Fruit fly (Drosophila melanogaster): ENCODE results near the gene CG15021.

CG15021 gene

dm6 chr3L:4412974-4413373 lies 23.5 kb upstream of the CG15021 start (continued):
- no peak for TF ChIP-seq chif (GFP tag; optimal IDR thresholded peaks at IDR 0.05)
- no peak for TF ChIP-seq CG14860 (GFP tag; IDR thresholded peaks at IDR 0.05; ENCODE audit: partially characterized antibody)
- no peak for TF ChIP-seq CG18262 (tag; optimal IDR thresholded peaks at IDR 0.05)
- peak; percentile 57 for TF ChIP-seq wor (GFP tag; IDR thresholded peaks at IDR 0.05)
- peak; percentile 3 for TF ChIP-seq tin (GFP tag; optimal IDR thresholded peaks at IDR 0.05)
- no peak for TF ChIP-seq CG3726 (GFP tag; IDR thresholded peaks at IDR 0.05)
- TF ChIP-seq hbn (GFP tag; IDR thresholded peaks at IDR 0.05; ENCODE audit: partially characterized antibody) = no peak
- TF ChIP-seq crol (GFP tag; IDR thresholded peaks at IDR 0.05) = no peak
- TF ChIP-seq CG3838 (GFP tag; optimal IDR thresholded peaks at IDR 0.05) = no peak
- no peak for TF ChIP-seq CG4328 (GFP tag; optimal IDR thresholded peaks at IDR 0.05)
- TF ChIP-seq Hr3 (GFP tag; optimal IDR thresholded peaks at IDR 0.05) = no peak
- no peak for TF ChIP-seq CG15601 (tag; optimal IDR thresholded peaks at IDR 0.05)
- peak; percentile 24 for TF ChIP-seq jing (GFP tag; optimal IDR thresholded peaks at IDR 0.05)
- TF ChIP-seq nmo (GFP tag; optimal IDR thresholded peaks at IDR 0.05) = no peak
- no peak for TF ChIP-seq CG12744 (GFP tag; optimal IDR thresholded peaks at IDR 0.05)
- no peak for TF ChIP-seq salm (tag; optimal IDR thresholded peaks at IDR 0.05)
- TF ChIP-seq Camta (GFP tag; optimal IDR thresholded peaks at IDR 0.05) = peak; percentile 23
- TF ChIP-seq Dip2 (GFP tag; IDR thresholded peaks at IDR 0.05) = no peak
- no peak for TF ChIP-seq CG18011 (GFP tag; optimal IDR thresholded peaks at IDR 0.05)
- no peak for TF ChIP-seq CG1602 (GFP tag; optimal IDR thresholded peaks at IDR 0.05)
- TF ChIP-seq HLH54F (GFP tag; optimal IDR thresholded peaks at IDR 0.05) = peak; percentile 23
- no peak for TF ChIP-seq Poxn (GFP tag; IDR thresholded peaks at IDR 0.05)
- no peak for TF ChIP-seq aop (GFP tag; IDR thresholded peaks at IDR 0.05)
- no peak for TF ChIP-seq CrebB (tag; optimal IDR thresholded peaks at IDR 0.05)
- no peak for TF ChIP-seq ara (GFP tag; IDR thresholded peaks at IDR 0.05)
- no peak for TF ChIP-seq CG31365 (tag; optimal IDR thresholded peaks at IDR 0.05)
- no peak for TF ChIP-seq oc (tag; optimal IDR thresholded peaks at IDR 0.05)
- TF ChIP-seq Elba2 (GFP tag; optimal IDR thresholded peaks at IDR 0.05) = no peak
- peak; percentile 22 for TF ChIP-seq Antp (GFP tag; optimal IDR thresholded peaks at IDR 0.05)
- TF ChIP-seq al (GFP tag; IDR thresholded peaks at IDR 0.05) = peak; percentile 77
- TF ChIP-seq CG4820 (GFP tag; optimal IDR thresholded peaks at IDR 0.05) = no peak
- TF ChIP-seq CG30403 (GFP tag; optimal IDR thresholded peaks at IDR 0.05) = peak; percentile 53
- TF ChIP-seq cg (GFP tag; optimal IDR thresholded peaks at IDR 0.05) = no peak
- TF ChIP-seq stwl (tag; optimal IDR thresholded peaks at IDR 0.05) = no peak
- no peak for TF ChIP-seq peb (GFP tag; IDR thresholded peaks at IDR 0.05)
- TF ChIP-seq sima (GFP tag; optimal IDR thresholded peaks at IDR 0.05) = peak; percentile 26
- no peak for TF ChIP-seq lov (optimal IDR thresholded peaks at IDR 0.05)
- TF ChIP-seq lov (GFP tag; IDR thresholded peaks at IDR 0.05) = no peak
- TF ChIP-seq org-1 (GFP tag; optimal IDR thresholded peaks at IDR 0.05) = no peak
- no peak for TF ChIP-seq CG14710 (tag; optimal IDR thresholded peaks at IDR 0.05)
- peak; percentile 62; the same call in 1 of the 2 replicates for TF ChIP-seq Xrp1 (GFP tag; IDR thresholded peaks at IDR 0.05)
- TF ChIP-seq Dek (tag; optimal IDR thresholded peaks at IDR 0.05) = no peak
- TF ChIP-seq Aef1 (GFP tag; IDR thresholded peaks at IDR 0.05) = peak; percentile 72
- peak; percentile 3 for TF ChIP-seq B-H2 (GFP tag; optimal IDR thresholded peaks at IDR 0.05)
- TF ChIP-seq CG13287 (GFP tag; IDR thresholded peaks at IDR 0.05; ENCODE audit: partially characterized antibody) = no peak
- peak; percentile 55; the same call in 1 of the 2 replicates for TF ChIP-seq ranshi (GFP tag; IDR thresholded peaks at IDR 0.05)
- TF ChIP-seq pb (GFP tag; optimal IDR thresholded peaks at IDR 0.05) = no peak
- 0 out of 3 replicates have a peak, but pooled peaks have one; percentile 26 for TF ChIP-seq zfh1 (GFP tag; IDR thresholded peaks at IDR 0.05)
- no peak for TF ChIP-seq E2f2 (GFP tag; IDR thresholded peaks at IDR 0.05)
- TF ChIP-seq Asciz (GFP tag; optimal IDR thresholded peaks at IDR 0.05) = no peak
- no peak for TF ChIP-seq ewg (GFP tag; optimal IDR thresholded peaks at IDR 0.05)
- TF ChIP-seq repo (GFP tag; optimal IDR thresholded peaks at IDR 0.05) = no peak
- no peak for TF ChIP-seq CG33213 (GFP tag; optimal IDR thresholded peaks at IDR 0.05)
